Fruit fly (Drosophila melanogaster) whole organism: ENCODE measurements around the gene CG14803.

Source experiments
- CG8478 ChIP-seq: fragments of >200 bp; optimal IDR thresholded peaks from 2 replicates; lab custom pipeline; 2018; ENCODE audit warnings: inconsistent platforms
- Dll ChIP-seq: fragments of >200 bp; optimal IDR thresholded peaks from 2 replicates; lab custom pipeline; 2017
- pan ChIP-seq: fragments of >200 bp; optimal IDR thresholded peaks from 2 replicates; lab custom pipeline; 2017
- usp ChIP-seq: fragments of >200 bp; optimal IDR thresholded peaks from 2 replicates; lab custom pipeline; 2017; ENCODE audit warnings: missing biosample characterization, missing genetic modification characterization, mixed read lengths

dm6 chrX:1899445-1900085 lies 30.9 kb downstream of the CG14803 start:
- TF ChIP-seq usp (GFP tag; lab: Kevin White, UChicago) (no peak), pan (lab: Kevin White, UChicago) (no peak), Dll (lab: Kevin White, UChicago) (peak; percentile 34), CG8478 (lab: Kevin White, UChicago) (no peak)
